Worm (Caenorhabditis elegans) whole organism, L3 larva: Measurements from ENCODE around the gene mex-5.

Experiments
- R02D3.7 ChIP-seq: fragments of 150-350 bp; optimal IDR thresholded peaks from 2 replicates; lab custom pipeline; 2014; ENCODE audit warnings: missing biosample characterization, missing genetic modification characterization
- ZK546.5 ChIP-seq: sonication (generic microtip); optimal IDR thresholded peaks from 2 replicates; lab custom pipeline; 2017; ENCODE audit warnings: missing biosample characterization, missing genetic modification characterization
- aly-2 ChIP-seq: fragments of 150-350 bp; optimal IDR thresholded peaks from 2 replicates; lab custom pipeline; 2014; ENCODE audit warnings: missing biosample characterization, missing genetic modification characterization
- ama-1 ChIP-seq: fragments of 150-350 bp; optimal IDR thresholded peaks from 2 replicates; lab custom pipeline; 2018
- ceh-16 ChIP-seq: sonication (generic microtip); optimal IDR thresholded peaks from 2 replicates; lab custom pipeline; 2017; ENCODE audit warnings: missing biosample characterization, missing genetic modification characterization
- ceh-28 ChIP-seq: fragments of 150-350 bp; optimal IDR thresholded peaks from 2 replicates; lab custom pipeline; 2014; ENCODE audit warnings: missing biosample characterization, missing genetic modification reagents, missing genetic modification characterization
- ceh-82 ChIP-seq: fragments of 150-350 bp; optimal IDR thresholded peaks from 2 replicates; lab custom pipeline; 2014; ENCODE audit warnings: missing biosample characterization, missing genetic modification characterization
- ceh-9 ChIP-seq: sonication (generic microtip); optimal IDR thresholded peaks from 2 replicates; lab custom pipeline; 2018; ENCODE audit warnings: missing biosample characterization, missing genetic modification characterization
- daf-12 ChIP-seq: fragments of 150-350 bp; optimal IDR thresholded peaks from 2 replicates; lab custom pipeline; 2014; ENCODE audit warnings: missing biosample characterization, missing genetic modification reagents, missing genetic modification characterization
- egl-27 ChIP-seq: sonication (generic microtip); optimal IDR thresholded peaks from 4 replicates; lab custom pipeline; 2017; ENCODE audit warnings: missing biosample characterization, missing genetic modification reagents, missing genetic modification characterization
- egl-5 ChIP-seq: fragments of 150-350 bp; optimal IDR thresholded peaks from 2 replicates; lab custom pipeline; 2017; ENCODE audit warnings: missing biosample characterization, missing genetic modification reagents, missing genetic modification characterization, inconsistent platforms
- elt-1 ChIP-seq: fragments of 150-350 bp; optimal IDR thresholded peaks from 2 replicates; lab custom pipeline; 2014; ENCODE audit warnings: missing biosample characterization, missing genetic modification characterization
- elt-2 ChIP-seq: sonication (generic microtip); optimal IDR thresholded peaks from 2 replicates; lab custom pipeline; 2016; ENCODE audit warnings: missing genetic modification reagents, mild to moderate bottlenecking, missing genetic modification characterization, missing compliant biosample characterization
- elt-3 ChIP-seq, 3 experiments: fragments of 150-350 bp in 1 of 3; sonication (generic microtip) in 2 of 3; optimal IDR thresholded peaks; 2 replicates in 2 of 3; 4 replicates in 1 of 3; lab custom pipeline; 2014 to 2017; ENCODE audit warnings: missing biosample characterization in 3 of 3, missing genetic modification characterization in 3 of 3
- eor-1 ChIP-seq, 2 experiments: fragments of 150-350 bp; optimal IDR thresholded peaks; 2 replicates each; lab custom pipeline; 2014 to 2018; ENCODE audit warnings: missing biosample characterization in 2 of 2, missing genetic modification characterization in 2 of 2
- fkh-10 ChIP-seq: sonication (generic microtip); optimal IDR thresholded peaks from 2 replicates; lab custom pipeline; 2017; ENCODE audit warnings: missing biosample characterization, missing genetic modification reagents, missing genetic modification characterization
- fkh-2 ChIP-seq: fragments of 150-350 bp; optimal IDR thresholded peaks from 2 replicates; lab custom pipeline; 2014; ENCODE audit warnings: missing biosample characterization, missing genetic modification reagents, missing genetic modification characterization
- fos-1 ChIP-seq: fragments of 150-350 bp; optimal IDR thresholded peaks from 2 replicates; lab custom pipeline; 2014; ENCODE audit warnings: missing biosample characterization, missing genetic modification characterization
- hmg-11 ChIP-seq: sonication (generic microtip); optimal IDR thresholded peaks from 2 replicates; lab custom pipeline; 2016; ENCODE audit warnings: missing genetic modification characterization, missing compliant biosample characterization
- jun-1 ChIP-seq: fragments of 150-350 bp; optimal IDR thresholded peaks from 2 replicates; lab custom pipeline; 2014; ENCODE audit warnings: missing biosample characterization, missing genetic modification reagents, missing genetic modification characterization
- lin-15B ChIP-seq: fragments of 150-350 bp; optimal IDR thresholded peaks from 2 replicates; lab custom pipeline; 2014; ENCODE audit warnings: missing biosample characterization, missing genetic modification characterization
- lin-39 ChIP-seq: fragments of 150-350 bp; optimal IDR thresholded peaks from 2 replicates; lab custom pipeline; 2018; ENCODE audit warnings: missing biosample characterization, missing genetic modification reagents, missing genetic modification characterization
- lsy-12 ChIP-seq: sonication (generic microtip); optimal IDR thresholded peaks from 2 replicates; lab custom pipeline; 2016; ENCODE audit warnings: mild to moderate bottlenecking, missing genetic modification characterization, missing compliant biosample characterization
- mdl-1 ChIP-seq: fragments of 150-350 bp; optimal IDR thresholded peaks from 2 replicates; lab custom pipeline; 2014; ENCODE audit warnings: missing biosample characterization, missing genetic modification characterization
- mml-1 ChIP-seq: fragments of 150-350 bp; sonication (generic microtip); optimal IDR thresholded peaks from 3 replicates; lab custom pipeline; 2014; ENCODE audit warnings: missing biosample characterization, missing genetic modification characterization
- nfya-1 ChIP-seq: sonication (generic microtip); optimal IDR thresholded peaks from 2 replicates; lab custom pipeline; 2017; ENCODE audit warnings: missing genetic modification characterization, mild to moderate bottlenecking, missing compliant biosample characterization, antibody characterized with exemption, moderate library complexity; ENCODE audit not compliant: insufficient read depth
- nhr-11 ChIP-seq: fragments of 150-350 bp; optimal IDR thresholded peaks from 2 replicates; lab custom pipeline; 2014; ENCODE audit warnings: missing biosample characterization, missing genetic modification characterization
- nhr-12 ChIP-seq: fragments of 150-350 bp; optimal IDR thresholded peaks from 2 replicates; lab custom pipeline; 2014; ENCODE audit warnings: missing biosample characterization, missing genetic modification characterization
- nhr-23 ChIP-seq: fragments of 150-350 bp; optimal IDR thresholded peaks from 2 replicates; lab custom pipeline; 2014; ENCODE audit warnings: missing biosample characterization, missing genetic modification reagents, missing genetic modification characterization
- nhr-237 ChIP-seq: fragments of 150-350 bp; optimal IDR thresholded peaks from 2 replicates; lab custom pipeline; 2014; ENCODE audit warnings: missing biosample characterization, missing genetic modification characterization
- nhr-25 ChIP-seq: sonication (generic microtip); optimal IDR thresholded peaks from 2 replicates; lab custom pipeline; 2017; ENCODE audit warnings: missing biosample characterization, missing genetic modification characterization
- nhr-28 ChIP-seq: fragments of 150-350 bp; optimal IDR thresholded peaks from 2 replicates; lab custom pipeline; 2014; ENCODE audit warnings: missing biosample characterization, missing genetic modification characterization
- nhr-43 ChIP-seq: sonication (generic microtip); optimal IDR thresholded peaks from 2 replicates; lab custom pipeline; 2016; ENCODE audit warnings: mild to moderate bottlenecking, missing genetic modification characterization, missing compliant biosample characterization; ENCODE audit not compliant: poor library complexity, severe bottlenecking
- nhr-67 ChIP-seq: fragments of 150-350 bp; optimal IDR thresholded peaks from 2 replicates; lab custom pipeline; 2014; ENCODE audit warnings: missing biosample characterization, missing genetic modification characterization
- nhr-76 ChIP-seq: fragments of 150-350 bp; sonication (generic microtip); optimal IDR thresholded peaks from 5 replicates; lab custom pipeline; 2014; ENCODE audit warnings: missing biosample characterization, missing genetic modification characterization
- nhr-77 ChIP-seq: fragments of 150-350 bp; optimal IDR thresholded peaks from 2 replicates; lab custom pipeline; 2014; ENCODE audit warnings: missing biosample characterization, missing genetic modification characterization
- pha-4 ChIP-seq: fragments of 150-350 bp; optimal IDR thresholded peaks from 2 replicates; lab custom pipeline; 2014; ENCODE audit warnings: missing biosample characterization, missing genetic modification reagents, missing genetic modification characterization
- pqm-1 ChIP-seq: fragments of 150-350 bp; optimal IDR thresholded peaks from 2 replicates; lab custom pipeline; 2017; ENCODE audit warnings: missing biosample characterization, missing genetic modification characterization, inconsistent platforms
- sea-2 ChIP-seq: fragments of 150-350 bp; sonication (generic microtip); optimal IDR thresholded peaks from 4 replicates; lab custom pipeline; 2014; ENCODE audit warnings: missing biosample characterization, missing genetic modification reagents, missing genetic modification characterization
- skn-1 ChIP-seq: fragments of 150-350 bp; optimal IDR thresholded peaks from 2 replicates; lab custom pipeline; 2014; ENCODE audit warnings: missing biosample characterization, missing genetic modification characterization
- snpc-4 ChIP-seq: fragments of 150-350 bp; optimal IDR thresholded peaks from 2 replicates; lab custom pipeline; 2014; ENCODE audit warnings: missing biosample characterization, missing genetic modification characterization
- tbx-2 ChIP-seq: sonication (generic microtip); optimal IDR thresholded peaks from 2 replicates; lab custom pipeline; 2016; ENCODE audit warnings: mild to moderate bottlenecking, missing genetic modification characterization, missing compliant biosample characterization
- unc-39 ChIP-seq: sonication (generic microtip); optimal IDR thresholded peaks from 4 replicates; lab custom pipeline; 2017; ENCODE audit warnings: missing biosample characterization, missing genetic modification characterization
- unc-62 ChIP-seq: fragments of 150-350 bp; sonication (generic microtip); optimal IDR thresholded peaks from 4 replicates; lab custom pipeline; 2014; ENCODE audit warnings: missing biosample characterization, missing genetic modification reagents, missing genetic modification characterization
- zag-1 ChIP-seq: fragments of 150-350 bp; optimal IDR thresholded peaks from 2 replicates; lab custom pipeline; 2014; ENCODE audit warnings: missing biosample characterization, missing genetic modification characterization
- ztf-11 ChIP-seq: fragments of 150-350 bp; optimal IDR thresholded peaks from 2 replicates; lab custom pipeline; 2014; ENCODE audit warnings: missing biosample characterization, missing genetic modification characterization
- ztf-4 ChIP-seq: fragments of 150-350 bp; optimal IDR thresholded peaks from 2 replicates; lab custom pipeline; 2014; ENCODE audit warnings: missing biosample characterization, missing genetic modification characterization

The mex-5 gene

DNA sequence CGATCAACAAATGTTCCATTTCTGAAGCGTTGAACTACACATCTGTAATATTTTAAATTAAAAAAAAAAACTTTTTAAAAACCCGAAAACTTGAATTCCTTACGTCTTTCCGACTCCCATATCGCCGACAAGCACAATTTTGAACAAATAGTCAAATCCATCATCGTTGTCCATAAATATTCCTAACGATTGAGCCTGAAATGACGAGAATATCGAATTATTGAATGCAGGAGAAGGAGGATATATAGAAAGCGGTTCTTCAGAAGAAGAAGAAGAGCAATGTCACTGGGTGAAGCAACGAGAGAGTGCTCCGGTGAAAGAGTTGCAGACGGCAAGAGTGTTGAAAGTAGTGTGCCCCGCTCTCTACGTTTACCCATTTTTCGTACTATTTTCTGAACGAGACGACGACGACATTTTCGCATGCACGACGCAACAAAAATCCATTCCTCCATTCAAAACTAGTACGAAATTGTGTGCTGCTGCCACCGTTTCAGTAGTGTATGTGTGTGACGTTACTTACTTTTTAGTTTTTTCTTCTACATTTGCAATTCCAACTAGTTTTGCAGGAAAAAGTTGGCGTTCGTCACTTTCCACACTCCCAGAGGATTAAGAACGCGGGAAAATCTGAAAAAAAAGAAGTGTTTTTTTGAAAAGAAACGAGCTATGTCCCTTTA lies 30.4 kb downstream of the mex-5 start, which contains the start of gene rab-19:
rab-19 (minus strand) TSS at position 624 of the 674 bp plus-strand sequence.
- peak; percentile 26 for TF ChIP-seq nfya-1 (tag; lab: Kevin White, UChicago)
- TF ChIP-seq lin-39 (tag; lab: Kevin White, UChicago): peak; percentile 35
- no peak for TF ChIP-seq mml-1 (tag; lab: Kevin White, UChicago)
- TF ChIP-seq snpc-4: no peak
- peak; percentile 65 for TF ChIP-seq hmg-11 (tag; lab: Kevin White, UChicago)
- TF ChIP-seq lin-15B: peak; percentile 13
- TF ChIP-seq egl-5 (tag; lab: Kevin White, UChicago): no peak

DNA sequence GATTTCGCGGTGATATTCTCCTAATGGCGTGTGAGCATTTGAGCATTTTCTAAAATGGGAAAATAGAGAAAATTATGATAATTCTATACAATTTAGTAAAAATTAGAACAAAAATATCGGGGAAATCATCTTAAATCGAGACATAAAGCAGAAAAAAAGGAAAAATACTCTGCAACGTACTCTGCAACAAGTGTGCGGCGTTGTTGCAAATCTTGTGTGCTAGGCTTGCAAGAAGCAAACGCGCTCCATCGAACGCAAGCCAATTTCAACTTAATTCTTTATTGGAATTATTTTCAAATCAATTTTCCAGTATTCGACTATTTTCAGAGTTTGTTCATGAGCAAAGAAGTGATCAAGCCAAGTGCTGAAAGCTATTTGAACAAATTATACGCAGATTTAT lies 32.5 kb downstream of the mex-5 start, which contains the start of the genes Y62E10A.20, Y62E10A.23 and mdt-9:
Y62E10A.20 (minus strand) TSS at position 49 of the 400 bp plus-strand sequence.
Y62E10A.23 (plus strand) TSS at position 282 of the 400 bp plus-strand sequence.
mdt-9 (plus strand) TSS at position 338 of the 400 bp plus-strand sequence.
- TF ChIP-seq unc-39 (tag; lab: Kevin White, UChicago): no peak
- peak; percentile 87 for TF ChIP-seq pha-4 (tag; lab: Kevin White, UChicago)
- no peak for TF ChIP-seq mdl-1
- TF ChIP-seq eor-1 (tag; optimal IDR thresholded peaks at IDR 0.05; lab: Kevin White, UChicago): no peak
- TF ChIP-seq nhr-237 (tag; lab: Kevin White, UChicago): no peak
- peak; percentile 9 for TF ChIP-seq ama-1 (lab: Kevin White, UChicago)
- no peak for TF ChIP-seq nhr-28 (tag; lab: Kevin White, UChicago)
- peak; percentile 28 for TF ChIP-seq elt-2 (tag; lab: Kevin White, UChicago)
- peak; percentile 92 for TF ChIP-seq lin-15B
- peak; percentile 9 for TF ChIP-seq pqm-1
- no peak for TF ChIP-seq ztf-11
- no peak for TF ChIP-seq nhr-67 (tag; lab: Kevin White, UChicago)
- no peak for TF ChIP-seq ceh-9 (tag; lab: Kevin White, UChicago)
- no peak for TF ChIP-seq ZK546.5
- TF ChIP-seq ceh-16 (tag; lab: Kevin White, UChicago): no peak
- no peak for TF ChIP-seq nhr-77 (tag; lab: Kevin White, UChicago)
- peak; percentile 95 for TF ChIP-seq egl-5 (tag; lab: Kevin White, UChicago)
- no peak for TF ChIP-seq unc-62 (GFP tag; lab: Kevin White, UChicago)
- TF ChIP-seq tbx-2 (tag; lab: Kevin White, UChicago): no peak
- TF ChIP-seq fkh-10: peak; percentile 14
- TF ChIP-seq jun-1: no peak
- no peak for TF ChIP-seq elt-1
- no peak for TF ChIP-seq nhr-12
- TF ChIP-seq egl-27 (tag; lab: Kevin White, UChicago): no peak
- no peak for TF ChIP-seq nhr-76 (tag; lab: Kevin White, UChicago)
- TF ChIP-seq nhr-25 (tag; lab: Kevin White, UChicago): peak; percentile 72
- no peak for TF ChIP-seq elt-3 (tag; optimal IDR thresholded peaks at IDR 0.05; lab: Kevin White, UChicago)
- no peak for TF ChIP-seq mml-1 (tag; lab: Kevin White, UChicago)
- TF ChIP-seq hmg-11 (tag; lab: Kevin White, UChicago): peak; percentile 66
- peak; percentile 82 for TF ChIP-seq nfya-1 (tag; lab: Kevin White, UChicago)
- TF ChIP-seq ceh-82 (tag; lab: Kevin White, UChicago): no peak
- TF ChIP-seq fkh-2 (tag; lab: Kevin White, UChicago): no peak
- TF ChIP-seq skn-1 (tag; lab: Kevin White, UChicago): peak; percentile 32
- no peak for TF ChIP-seq aly-2 (tag; lab: Kevin White, UChicago)
- TF ChIP-seq nhr-43 (tag; lab: Kevin White, UChicago): peak; percentile 43
- peak; percentile 11 for TF ChIP-seq snpc-4
- TF ChIP-seq fos-1 (tag; lab: Kevin White, UChicago): no peak
- no peak for TF ChIP-seq ztf-4
- no peak for TF ChIP-seq zag-1 (tag; lab: Kevin White, UChicago)
- TF ChIP-seq lsy-12 (tag; lab: Kevin White, UChicago): no peak
- TF ChIP-seq R02D3.7 (tag; lab: Kevin White, UChicago): peak; percentile 53
- peak; percentile 81 for TF ChIP-seq nhr-23 (tag; lab: Kevin White, UChicago)
- no peak for TF ChIP-seq sea-2 (GFP tag; lab: Kevin White, UChicago)
- TF ChIP-seq daf-12 (tag; lab: Kevin White, UChicago): no peak
- no peak for TF ChIP-seq nhr-11
- TF ChIP-seq lin-39 (tag; lab: Kevin White, UChicago): peak; percentile 70
- TF ChIP-seq ceh-28 (tag; lab: Kevin White, UChicago): peak; percentile 54
